Worm (Caenorhabditis elegans) whole organism, L1 larva: ENCODE measurements around the gene iffb-1.

Source experiments
- C04F5.9 ChIP-seq: sonication (generic microtip); optimal IDR thresholded peaks from 2 replicates; lab custom pipeline; 2016; ENCODE audit warnings: missing genetic modification characterization, missing compliant biosample characterization
- Y116A8C.19 ChIP-seq: sonication (generic microtip); optimal IDR thresholded peaks from 2 replicates; lab custom pipeline; 2016; ENCODE audit warnings: missing compliant biosample characterization, missing genetic modification characterization, borderline replicate concordance
- aha-1 ChIP-seq: fragments of 150-350 bp; optimal IDR thresholded peaks from 2 replicates; lab custom pipeline; 2014; ENCODE audit warnings: missing biosample characterization, missing genetic modification characterization
- blmp-1 ChIP-seq: fragments of 150-350 bp; optimal IDR thresholded peaks from 2 replicates; lab custom pipeline; 2014; ENCODE audit warnings: missing biosample characterization, missing genetic modification characterization
- ceh-82 ChIP-seq, 3 experiments: fragments of 150-350 bp in 1 of 3; sonication (generic microtip) in 2 of 3; optimal IDR thresholded peaks; 2 replicates each; lab custom pipeline; 2014 to 2017; ENCODE audit warnings: missing biosample characterization in 3 of 3, missing genetic modification characterization in 3 of 3
- ceh-88 ChIP-seq: fragments of 200-800 bp; sonication (Bioruptor generic); IDR thresholded peaks from 2 replicates; pipeline ENCODE4 v1.3.6; 2022; ENCODE audit warnings: missing genetic modification characterization, missing compliant biosample characterization
- ceh-90 ChIP-seq: sonication (generic microtip); optimal IDR thresholded peaks from 2 replicates; lab custom pipeline; 2016; ENCODE audit warnings: missing genetic modification characterization, missing compliant biosample characterization
- egl-27 ChIP-seq, 2 experiments: fragments of 150-350 bp in 1 of 2; sonication (generic microtip); optimal IDR thresholded peaks; 3 replicates each; lab custom pipeline; 2017 to 2018; ENCODE audit warnings: missing biosample characterization in 2 of 2, missing genetic modification characterization in 2 of 2, missing genetic modification reagents in 2 of 2
- elt-2 ChIP-seq: sonication (generic microtip); optimal IDR thresholded peaks from 2 replicates; lab custom pipeline; 2016; ENCODE audit warnings: missing genetic modification characterization, mild to moderate bottlenecking, inconsistent platforms, missing compliant biosample characterization, missing genetic modification reagents
- fkh-10 ChIP-seq: sonication (generic microtip); optimal IDR thresholded peaks from 2 replicates; lab custom pipeline; 2017; ENCODE audit warnings: missing biosample characterization, missing genetic modification reagents, missing genetic modification characterization
- fkh-4 ChIP-seq: sonication (generic microtip); optimal IDR thresholded peaks from 2 replicates; lab custom pipeline; 2016; ENCODE audit warnings: missing compliant biosample characterization, missing genetic modification characterization, borderline replicate concordance
- fkh-8 ChIP-seq: sonication (generic microtip); optimal IDR thresholded peaks from 2 replicates; lab custom pipeline; 2016; ENCODE audit warnings: mild to moderate bottlenecking, missing genetic modification characterization, missing compliant biosample characterization
- grh-1 ChIP-seq: fragments of 200-800 bp; sonication (Bioruptor generic); IDR thresholded peaks from 2 replicates; pipeline ENCODE4 v1.3.6; 2022; ENCODE audit warnings: missing genetic modification reagents, missing genetic modification characterization, missing compliant biosample characterization
- hlh-17 ChIP-seq: fragments of 200-800 bp; sonication (Bioruptor generic); optimal IDR thresholded peaks from 2 replicates; lab custom pipeline; 2018; ENCODE audit warnings: missing genetic modification characterization, mild to moderate bottlenecking, missing compliant biosample characterization, moderate library complexity, borderline replicate concordance
- irx-1 ChIP-seq: sonication (generic microtip); optimal IDR thresholded peaks from 2 replicates; lab custom pipeline; 2016; ENCODE audit warnings: missing genetic modification characterization, missing compliant biosample characterization
- lsy-2 ChIP-seq, 2 experiments: fragments of 150-350 bp; optimal IDR thresholded peaks; 2 replicates each; lab custom pipeline; 2014; ENCODE audit warnings: missing biosample characterization in 2 of 2, missing genetic modification characterization in 2 of 2
- mef-2 ChIP-seq: fragments of 150-350 bp; optimal IDR thresholded peaks from 2 replicates; lab custom pipeline; 2014; ENCODE audit warnings: missing biosample characterization, missing genetic modification characterization
- mep-1 ChIP-seq: fragments of 150-350 bp; optimal IDR thresholded peaks from 2 replicates; lab custom pipeline; 2014; ENCODE audit warnings: missing biosample characterization, missing genetic modification characterization
- nhr-20 ChIP-seq: sonication (generic microtip); optimal IDR thresholded peaks from 2 replicates; lab custom pipeline; 2016; ENCODE audit warnings: mild to moderate bottlenecking, missing genetic modification characterization, missing compliant biosample characterization
- nhr-237 ChIP-seq: fragments of 150-350 bp; optimal IDR thresholded peaks from 2 replicates; lab custom pipeline; 2014; ENCODE audit warnings: missing biosample characterization, missing genetic modification characterization
- nhr-47 ChIP-seq: sonication (generic microtip); optimal IDR thresholded peaks from 2 replicates; lab custom pipeline; 2016; ENCODE audit warnings: mild to moderate bottlenecking, missing genetic modification characterization, moderate library complexity, missing compliant biosample characterization
- nhr-76 ChIP-seq: sonication (generic microtip); optimal IDR thresholded peaks from 2 replicates; lab custom pipeline; 2017; ENCODE audit warnings: missing biosample characterization, missing genetic modification characterization
- pag-3 ChIP-seq: sonication (generic microtip); optimal IDR thresholded peaks from 2 replicates; lab custom pipeline; 2017; ENCODE audit warnings: missing genetic modification characterization, mild to moderate bottlenecking, missing compliant biosample characterization, antibody characterized with exemption, borderline replicate concordance; ENCODE audit not compliant: insufficient read depth
- pqm-1 ChIP-seq: sonication (generic microtip); optimal IDR thresholded peaks from 3 replicates; lab custom pipeline; 2017; ENCODE audit warnings: missing biosample characterization, missing genetic modification characterization
- skn-1 ChIP-seq: fragments of 150-350 bp; optimal IDR thresholded peaks from 2 replicates; lab custom pipeline; 2014; ENCODE audit warnings: missing biosample characterization, missing genetic modification characterization
- sox-4 ChIP-seq: sonication (generic microtip); optimal IDR thresholded peaks from 2 replicates; lab custom pipeline; 2016; ENCODE audit warnings: missing genetic modification characterization, missing compliant biosample characterization
- sup-37 ChIP-seq: fragments of 200-800 bp; sonication (Bioruptor generic); optimal IDR thresholded peaks from 2 replicates; lab custom pipeline; 2018; ENCODE audit warnings: mild to moderate bottlenecking, missing genetic modification characterization, missing compliant biosample characterization
- unc-130 ChIP-seq: fragments of 150-350 bp; optimal IDR thresholded peaks from 2 replicates; lab custom pipeline; 2017; ENCODE audit warnings: missing biosample characterization, missing genetic modification characterization, inconsistent platforms
- unc-86 ChIP-seq: sonication (generic microtip); optimal IDR thresholded peaks from 2 replicates; lab custom pipeline; 2016; ENCODE audit warnings: missing genetic modification characterization, missing compliant biosample characterization
- vab-15 ChIP-seq: sonication (generic microtip); optimal IDR thresholded peaks from 2 replicates; lab custom pipeline; 2017; ENCODE audit warnings: missing genotype, mild to moderate bottlenecking, missing genetic modification characterization, missing compliant biosample characterization
- zag-1 ChIP-seq: fragments of 150-350 bp; optimal IDR thresholded peaks from 2 replicates; lab custom pipeline; 2014; ENCODE audit warnings: missing biosample characterization, missing genetic modification characterization
- ztf-4 ChIP-seq: fragments of 150-350 bp; optimal IDR thresholded peaks from 2 replicates; lab custom pipeline; 2014; ENCODE audit warnings: missing biosample characterization, missing genetic modification characterization

The iffb-1 gene

ce11 chrIII:2375918-2376317 lies 61.7 kb downstream of the iffb-1 start, which contains the start of gene H14E04.2 (continued):
- no peak for TF ChIP-seq sup-37 (GFP tag; lab: Kevin White, UChicago)
- TF ChIP-seq pqm-1, result no peak
- TF ChIP-seq fkh-8 (tag; lab: Kevin White, UChicago), result peak; percentile 60
- no peak for TF ChIP-seq ztf-4 (tag; lab: Kevin White, UChicago)
- TF ChIP-seq Y116A8C.19 (tag; lab: Kevin White, UChicago), result no peak
- peak; percentile 75 for TF ChIP-seq vab-15 (tag; lab: Kevin White, UChicago)
- no peak for TF ChIP-seq zag-1
- peak; percentile 63 for TF ChIP-seq irx-1 (tag; lab: Kevin White, UChicago)
- TF ChIP-seq egl-27 (tag; optimal IDR thresholded peaks at IDR 0.05; lab: Kevin White, UChicago), result no peak
- TF ChIP-seq ceh-88 (GFP tag; lab: Robert Waterston, UW), result 0 out of 2 replicates have a peak, but pooled peaks have one; percentile 24
- peak; percentile 84 to 92 for TF ChIP-seq lsy-2 (tag; optimal IDR thresholded peaks at IDR 0.05; lab: Kevin White, UChicago)
- TF ChIP-seq pag-3 (tag; lab: Kevin White, UChicago), result no peak
- peak; percentile 27 for TF ChIP-seq fkh-10
- peak; percentile 94 for TF ChIP-seq unc-130 (tag; lab: Kevin White, UChicago)
- peak; percentile 86 for TF ChIP-seq mep-1 (tag; lab: Kevin White, UChicago)
- TF ChIP-seq nhr-76 (tag; lab: Kevin White, UChicago), result no peak
- TF ChIP-seq nhr-237 (tag; lab: Kevin White, UChicago), result peak; percentile 28
- no peak for TF ChIP-seq sox-4 (tag; lab: Kevin White, UChicago)
- peak; percentile 87 for TF ChIP-seq nhr-47 (tag; lab: Kevin White, UChicago)
- no peak for TF ChIP-seq C04F5.9 (tag; lab: Kevin White, UChicago)
- peak; percentile 62 for TF ChIP-seq unc-86 (tag; lab: Kevin White, UChicago)
- TF ChIP-seq hlh-17, result no peak
- peak; percentile 23 for TF ChIP-seq fkh-4 (tag; lab: Kevin White, UChicago)
- peak; percentile 19 for TF ChIP-seq elt-2 (tag; lab: Kevin White, UChicago)
- TF ChIP-seq skn-1, result peak; percentile 58
- TF ChIP-seq aha-1 (tag; lab: Kevin White, UChicago), result no peak
- no peak for TF ChIP-seq mef-2
- no peak for TF ChIP-seq ceh-90 (tag; lab: Kevin White, UChicago)
- TF ChIP-seq nhr-20, result peak; percentile 79
- peak; percentile 82 for TF ChIP-seq blmp-1
- peak; percentile 78 to 84 (median 83) for TF ChIP-seq ceh-82 (tag; optimal IDR thresholded peaks at IDR 0.05; lab: Kevin White, UChicago)
- peak; percentile 77 for TF ChIP-seq grh-1 (GFP tag; lab: Robert Waterston, UW)
